Fruit fly (Drosophila melanogaster) whole organism: Measurements from ENCODE around the gene CG45307.

Source experiments
- CG8478 ChIP-seq: fragments of >200 bp; optimal IDR thresholded peaks from 2 replicates; lab custom pipeline; 2018; ENCODE audit warnings: inconsistent platforms
- psq ChIP-seq: fragments of >200 bp; optimal IDR thresholded peaks from 2 replicates; lab custom pipeline; 2017
- usp ChIP-seq: fragments of >200 bp; optimal IDR thresholded peaks from 2 replicates; lab custom pipeline; 2017; ENCODE audit warnings: missing biosample characterization, missing genetic modification characterization, mixed read lengths

dm6 chr2L:8784731-8785130 lies 32.8 kb upstream of the CG45307 start:
- TF ChIP-seq usp (GFP tag; lab: Kevin White, UChicago) (no peak), CG8478 (lab: Kevin White, UChicago) (no peak), psq (lab: Kevin White, UChicago) (no peak)
